Worm (Caenorhabditis elegans): Measurements from ENCODE around the gene ocr-3.

The ocr-3 gene

DNA sequence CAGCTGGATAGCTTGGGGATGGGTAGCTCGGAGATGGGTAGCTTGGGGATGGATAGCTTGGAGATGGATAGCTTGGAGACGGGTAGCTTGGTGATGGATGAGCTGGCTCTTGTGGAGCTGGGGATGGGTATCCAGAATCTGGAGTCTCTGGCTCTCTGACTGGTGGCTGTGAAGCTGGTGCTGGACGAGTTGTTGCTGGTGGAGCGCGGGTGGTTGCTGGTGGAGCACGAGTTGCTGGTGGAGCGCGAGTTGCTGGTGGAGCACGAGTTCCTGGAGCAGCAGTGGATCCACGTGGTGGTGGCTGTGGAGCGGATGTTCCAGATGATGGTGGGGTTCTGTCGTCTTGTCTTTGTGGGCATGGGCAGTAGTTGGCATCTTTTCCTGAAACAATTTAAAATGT lies 6.7 kb downstream of the ocr-3 start:
- TF ChIP-seq fax-1 (tag; optimal IDR thresholded peaks at IDR 0.05) (no peak), odd-2 (tag; optimal IDR thresholded peaks at IDR 0.05) (no peak), pros-1 (tag; optimal IDR thresholded peaks at IDR 0.05) (no peak), lim-6 (tag; optimal IDR thresholded peaks at IDR 0.05) (no peak), ceh-14 (tag; optimal IDR thresholded peaks at IDR 0.05) (no peak)

DNA sequence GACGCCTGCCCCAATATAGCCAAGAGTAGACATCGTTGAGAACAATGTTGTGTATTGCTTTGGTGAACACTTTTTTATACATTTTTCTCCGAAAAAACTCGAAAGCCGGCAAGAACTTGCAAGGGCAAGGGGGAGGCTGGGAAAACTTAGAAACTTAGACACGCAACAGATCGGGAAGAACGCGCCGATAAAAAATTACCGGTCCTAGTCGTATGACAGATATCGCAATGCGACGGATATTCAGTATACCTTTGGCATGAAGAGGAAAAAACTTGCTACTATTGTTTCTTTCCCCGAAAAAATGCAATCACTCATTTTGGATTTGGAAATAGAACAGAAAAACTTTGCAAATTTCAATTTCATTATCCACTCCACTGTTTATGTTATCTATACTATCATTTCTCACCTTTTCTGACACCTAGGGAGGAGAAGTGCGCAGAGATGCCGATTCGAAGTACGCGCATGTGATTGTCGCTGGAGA lies 7.9 kb downstream of the ocr-3 start, which contains the start of gene col-41:
Gene col-41 (minus strand): TSS at position 51 of the 481 bp plus-strand sequence.
- TF ChIP-seq nhr-11 (tag; optimal IDR thresholded peaks at IDR 0.05) (no peak), eyg-1 (tag; optimal IDR thresholded peaks at IDR 0.05) (no peak), unc-42 (tag; optimal IDR thresholded peaks at IDR 0.05) (no peak)

DNA sequence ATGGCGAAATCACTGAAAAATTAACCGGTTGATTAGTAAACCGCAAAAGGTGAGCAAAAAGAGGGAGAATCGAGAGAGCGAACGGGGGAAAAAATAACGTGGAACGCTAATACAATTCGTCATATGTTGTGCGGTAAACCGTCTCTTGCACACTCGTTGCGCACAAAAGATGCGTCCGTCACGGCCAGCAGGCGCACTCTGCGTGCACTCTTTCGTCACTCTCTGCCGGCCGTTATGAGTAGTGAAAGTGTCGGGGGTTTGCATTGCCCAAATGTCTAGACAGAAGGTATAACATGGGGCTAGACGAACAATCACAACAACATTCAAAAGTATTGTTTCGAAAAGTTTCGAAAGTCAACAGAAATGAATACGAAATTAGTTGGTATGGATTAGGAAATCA lies 12.9 kb downstream of the ocr-3 start, which contains the start of gene pkhm-2:
Gene pkhm-2 (minus strand): TSS at position 12 of the 400 bp plus-strand sequence.
- TF ChIP-seq T23F11.4 (GFP tag; optimal IDR thresholded peaks at IDR 0.05) (no peak), nhr-232 (tag; optimal IDR thresholded peaks at IDR 0.05) (peak; percentile 40), ets-4 (tag; optimal IDR thresholded peaks at IDR 0.05) (no peak), Y22D7AL.16 (tag; optimal IDR thresholded peaks at IDR 0.05) (no peak), mec-3 (tag; optimal IDR thresholded peaks at IDR 0.05; ENCODE audit: borderline replicate concordance) (peak; percentile 53), unc-42 (tag; optimal IDR thresholded peaks at IDR 0.05) (peak; percentile 49), fkh-6 (tag; optimal IDR thresholded peaks at IDR 0.05) (no peak), elt-4 (tag; optimal IDR thresholded peaks at IDR 0.05) (no peak), dmd-4 (tag; optimal IDR thresholded peaks at IDR 0.05; ENCODE audit: borderline replicate concordance) (peak; percentile 36), K09A11.1 (tag; optimal IDR thresholded peaks at IDR 0.05; ENCODE audit: insufficient read depth) (peak; percentile 27), ceh-14 (tag; optimal IDR thresholded peaks at IDR 0.05) (no peak), hlh-6 (tag; optimal IDR thresholded peaks at IDR 0.05) (no peak), pag-3 (tag; optimal IDR thresholded peaks at IDR 0.05; ENCODE audit: borderline replicate concordance) (no peak), dve-1 (tag; optimal IDR thresholded peaks at IDR 0.05) (peak; percentile 19), ceh-19 (GFP tag; optimal IDR thresholded peaks at IDR 0.05) (peak; percentile 8), madf-2 (tag; optimal IDR thresholded peaks at IDR 0.05) (peak; percentile 17), ceh-6 (GFP tag; optimal IDR thresholded peaks at IDR 0.05) (peak; percentile 31), pax-1 (tag; optimal IDR thresholded peaks at IDR 0.05) (peak; percentile 8), sox-4 (tag; optimal IDR thresholded peaks at IDR 0.05) (peak; percentile 33), pros-1 (tag; optimal IDR thresholded peaks at IDR 0.05) (no peak), ceh-31 (tag; optimal IDR thresholded peaks at IDR 0.05) (peak; percentile 71), tbx-2 (tag; optimal IDR thresholded peaks at IDR 0.05) (peak; percentile 73), hlh-15 (tag; optimal IDR thresholded peaks at IDR 0.05) (no peak), hlh-13 (GFP tag; optimal IDR thresholded peaks at IDR 0.05) (no peak), eyg-1 (tag; optimal IDR thresholded peaks at IDR 0.05) (no peak), ceh-34 (tag; optimal IDR thresholded peaks at IDR 0.05) (peak; percentile 75), hlh-30 (tag; optimal IDR thresholded peaks at IDR 0.05; ENCODE audit: insufficient read depth) (peak; percentile 52), che-1 (tag; optimal IDR thresholded peaks at IDR 0.05) (peak; percentile 41), unc-3 (GFP tag; conservative IDR thresholded peaks at IDR 0.05) (no peak), unc-3 (tag; optimal IDR thresholded peaks at IDR 0.05) (no peak), fkh-10 (GFP tag; optimal IDR thresholded peaks at IDR 0.05) (no peak), hlh-8 (tag; optimal IDR thresholded peaks at IDR 0.05) (no peak), ceh-30 (tag; optimal IDR thresholded peaks at IDR 0.05) (no peak), pqm-1 (tag; optimal IDR thresholded peaks at IDR 0.05) (no peak), tbx-7 (tag; optimal IDR thresholded peaks at IDR 0.05) (no peak), zip-5 (tag; optimal IDR thresholded peaks at IDR 0.05) (peak; percentile 1), npax-4 (tag; optimal IDR thresholded peaks at IDR 0.05) (no peak), ref-2 (tag; optimal IDR thresholded peaks at IDR 0.05) (peak; percentile 78), ama-1 (optimal IDR thresholded peaks at IDR 0.05) (no peak), sox-2 (GFP tag; IDR thresholded peaks at IDR 0.05) (no peak), ceh-2 (tag; optimal IDR thresholded peaks at IDR 0.05) (peak; percentile 18), lim-6 (tag; optimal IDR thresholded peaks at IDR 0.05) (no peak), elt-2 (tag; optimal IDR thresholded peaks at IDR 0.05) (peak; percentile 62), unc-86 (tag; optimal IDR thresholded peaks at IDR 0.05) (no peak), lin-11 (tag; optimal IDR thresholded peaks at IDR 0.05) (no peak), C08G9.2 (tag; optimal IDR thresholded peaks at IDR 0.05) (no peak), fax-1 (tag; optimal IDR thresholded peaks at IDR 0.05) (no peak)
